Worm (Caenorhabditis elegans): ENCODE data around the gene spc-1.

spc-1 gene

ce11 chrX:3106137-3106536 lies 20.7 kb downstream of the spc-1 start, which contains the start of gene K10B3.5:
Gene K10B3.5 (minus strand): TSS chrX:3106479.
- TF ChIP-seq elt-1 (tag; optimal IDR thresholded peaks at IDR 0.05) (no peak), nhr-77 (tag; optimal IDR thresholded peaks at IDR 0.05) (no peak), unc-39 (tag; optimal IDR thresholded peaks at IDR 0.05) (no peak), nhr-10 (tag; optimal IDR thresholded peaks at IDR 0.05) (no peak), sem-4 (tag; optimal IDR thresholded peaks at IDR 0.05) (peak; percentile 75), ztf-1 (GFP tag; conservative IDR thresholded peaks at IDR 0.05) (no peak), mdl-1 (tag; optimal IDR thresholded peaks at IDR 0.05) (peak in 1 of 2 experiments; percentile 1), unc-62 (GFP tag; optimal IDR thresholded peaks at IDR 0.05) (no peak), fos-1 (tag; optimal IDR thresholded peaks at IDR 0.05) (peak; percentile 54), lin-39 (tag; optimal IDR thresholded peaks at IDR 0.05) (no peak), nhr-11 (tag; optimal IDR thresholded peaks at IDR 0.05) (no peak), ceh-82 (tag; optimal IDR thresholded peaks at IDR 0.05) (no peak), nhr-237 (tag; optimal IDR thresholded peaks at IDR 0.05) (no peak), lsy-2 (tag; optimal IDR thresholded peaks at IDR 0.05) (peak in 1 of 2 experiments; percentile 74), nhr-12 (tag; optimal IDR thresholded peaks at IDR 0.05) (no peak), gmeb-1 (tag; optimal IDR thresholded peaks at IDR 0.05) (peak; percentile 61), ztf-4 (tag; optimal IDR thresholded peaks at IDR 0.05) (no peak), mab-5 (tag; optimal IDR thresholded peaks at IDR 0.05) (no peak), nhr-6 (tag; optimal IDR thresholded peaks at IDR 0.05) (peak; percentile 1), lin-11 (tag; optimal IDR thresholded peaks at IDR 0.05) (peak; percentile 15), nhr-129 (tag; optimal IDR thresholded peaks at IDR 0.05) (peak; percentile 72), ama-1 (optimal IDR thresholded peaks at IDR 0.05) (no peak), zag-1 (tag; optimal IDR thresholded peaks at IDR 0.05) (no peak), peb-1 (tag; optimal IDR thresholded peaks at IDR 0.05) (no peak), C34F6.9 (tag; optimal IDR thresholded peaks at IDR 0.05) (peak; percentile 91), sma-3 (GFP tag; optimal IDR thresholded peaks at IDR 0.05) (peak; percentile 44), nhr-23 (tag; optimal IDR thresholded peaks at IDR 0.05) (no peak), egl-27 (tag; optimal IDR thresholded peaks at IDR 0.05) (no peak), snpc-4 (tag; optimal IDR thresholded peaks at IDR 0.05) (no peak), nhr-21 (tag; optimal IDR thresholded peaks at IDR 0.05) (peak; percentile 46), unc-55 (GFP tag; optimal IDR thresholded peaks at IDR 0.05) (peak; percentile 62), ztf-11 (tag; optimal IDR thresholded peaks at IDR 0.05) (no peak), mbf-1 (tag; optimal IDR thresholded peaks at IDR 0.05) (no peak), F13H6.1 (tag; optimal IDR thresholded peaks at IDR 0.05) (peak; percentile 55), dmd-4 (tag; optimal IDR thresholded peaks at IDR 0.05) (no peak), ZK546.5 (tag; optimal IDR thresholded peaks at IDR 0.05) (no peak), elt-3 (tag; optimal IDR thresholded peaks at IDR 0.05) (no peak), nhr-25 (tag; optimal IDR thresholded peaks at IDR 0.05) (peak; percentile 74), lin-13 (GFP tag; optimal IDR thresholded peaks at IDR 0.05) (peak; percentile 51), alr-1 (tag; optimal IDR thresholded peaks at IDR 0.05) (no peak), ceh-16 (tag; optimal IDR thresholded peaks at IDR 0.05) (no peak), skn-1 (tag; optimal IDR thresholded peaks at IDR 0.05) (no peak), sma-9 (GFP tag; optimal IDR thresholded peaks at IDR 0.05) (no peak), sma-9 (tag; optimal IDR thresholded peaks at IDR 0.05) (no peak), Y55F3AM.14 (GFP tag; optimal IDR thresholded peaks at IDR 0.05) (no peak), blmp-1 (tag; optimal IDR thresholded peaks at IDR 0.05; ENCODE audit: insufficient read depth) (no peak), aly-2 (tag; optimal IDR thresholded peaks at IDR 0.05) (no peak), crh-2 (tag; optimal IDR thresholded peaks at IDR 0.05) (peak; percentile 71), R02D3.7 (tag; optimal IDR thresholded peaks at IDR 0.05) (no peak)

Measured in whole organism, L2 larva.